Fruit fly (Drosophila melanogaster): Measurements from ENCODE around the gene FucTB.

FucTB gene

dm6 chr2L:9460092-9460473 is 29.2 kb upstream of the FucTB start (continued):
- TF ChIP-seq zen2 (GFP tag; IDR thresholded peaks at IDR 0.05; ENCODE audit: partially characterized antibody) (no peak), bcd (GFP tag; optimal IDR thresholded peaks at IDR 0.05) (no peak), Deaf1 (tag; optimal IDR thresholded peaks at IDR 0.05) (peak; percentile 73), pros (GFP tag; optimal IDR thresholded peaks at IDR 0.05) (peak; percentile 76), Dll (GFP tag; IDR thresholded peaks at IDR 0.05; ENCODE audit: partially characterized antibody) (peak; percentile 64; the same call in 3 of the 4 replicates), CG42726 (GFP tag; IDR thresholded peaks at IDR 0.05; ENCODE audit: partially characterized antibody) (peak; percentile 67), CG17912 (GFP tag; optimal IDR thresholded peaks at IDR 0.05) (no peak), Myb (GFP tag; optimal IDR thresholded peaks at IDR 0.05) (peak; percentile 83), CG17829 (tag; optimal IDR thresholded peaks at IDR 0.05) (peak; percentile 6)

DNA sequence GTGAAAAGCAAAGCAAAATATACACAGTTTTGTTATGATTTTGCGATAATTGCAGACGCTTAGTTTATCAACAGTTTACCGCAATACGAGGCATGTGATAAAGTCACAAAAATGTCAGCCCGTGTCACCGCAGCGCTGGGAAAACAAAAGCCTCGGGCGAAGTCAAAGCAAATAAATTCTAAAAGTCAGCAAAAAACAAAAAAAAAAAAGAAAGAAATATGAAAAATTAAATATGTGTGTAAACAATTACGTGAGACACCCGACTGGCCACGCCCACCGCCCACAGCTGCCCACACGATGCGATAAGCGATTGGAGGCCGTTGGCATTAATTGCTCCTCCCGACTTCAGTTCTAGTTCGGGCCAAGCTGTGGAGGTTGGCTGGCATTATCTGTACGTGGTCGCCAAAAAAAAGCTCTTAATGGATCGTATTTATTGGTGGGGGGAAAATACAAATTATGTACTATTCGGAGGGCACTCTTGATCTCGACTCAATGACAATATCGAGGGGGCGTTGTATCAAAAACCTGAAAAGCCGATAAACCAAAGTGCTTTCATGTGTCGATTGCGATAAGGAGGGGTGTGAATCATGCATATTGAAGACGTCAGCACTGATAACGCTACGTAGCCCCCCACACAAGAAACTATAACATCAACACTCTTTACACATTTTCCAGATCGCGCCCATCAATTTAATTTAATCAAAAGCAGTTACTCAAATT is 28.7 kb upstream of the FucTB start:
- TF ChIP-seq sens-2 (GFP tag; IDR thresholded peaks at IDR 0.05) = no peak
- TF ChIP-seq Med (GFP tag) = peak; percentile 44
- TF ChIP-seq MTF-1 (GFP tag; optimal IDR thresholded peaks at IDR 0.05; ENCODE audit: borderline replicate concordance) = no peak
- no peak for TF ChIP-seq CG1647 (GFP tag; optimal IDR thresholded peaks at IDR 0.05)
- TF ChIP-seq sob (GFP tag; IDR thresholded peaks at IDR 0.05) = peak; percentile 23; the same call in 1 of the 2 replicates
- TF ChIP-seq Dad (GFP tag; optimal IDR thresholded peaks at IDR 0.05) = no peak
- peak; percentile 64 for TF ChIP-seq grn (GFP tag; optimal IDR thresholded peaks at IDR 0.05)
- TF ChIP-seq CG12942 (GFP tag; optimal IDR thresholded peaks at IDR 0.05) = no peak
- no peak for TF ChIP-seq CG15696 (tag; optimal IDR thresholded peaks at IDR 0.05)
- TF ChIP-seq exex (tag; optimal IDR thresholded peaks at IDR 0.05) = peak; percentile 61
- TF ChIP-seq ftz-f1 (GFP tag; optimal IDR thresholded peaks at IDR 0.05) = peak; percentile 75
- TF ChIP-seq CG17361 (GFP tag; IDR thresholded peaks at IDR 0.05) = no peak
- TF ChIP-seq CG10543 (GFP tag; optimal IDR thresholded peaks at IDR 0.05) = peak; percentile 9
- no peak for TF ChIP-seq CG18764 (GFP tag; optimal IDR thresholded peaks at IDR 0.05)
- no peak for TF ChIP-seq Optix (GFP tag; IDR thresholded peaks at IDR 0.05)
- TF ChIP-seq sug (tag; optimal IDR thresholded peaks at IDR 0.05) = peak; percentile 77
- 0 out of 3 replicates have a peak, but pooled peaks have one; percentile 23 for TF ChIP-seq gce (GFP tag; IDR thresholded peaks at IDR 0.05)
- no peak for TF ChIP-seq dpn (GFP tag; optimal IDR thresholded peaks at IDR 0.05)
- peak; percentile 51 for TF ChIP-seq sens (GFP tag)
- TF ChIP-seq CG3065 (GFP tag; optimal IDR thresholded peaks at IDR 0.05) = peak; percentile 35
- TF ChIP-seq CG10321 (GFP tag; IDR thresholded peaks at IDR 0.05) = 0 out of 2 replicates have a peak, but pooled peaks have one; percentile 11
- TF ChIP-seq jumu (GFP tag; optimal IDR thresholded peaks at IDR 0.05) = no peak
- peak; percentile 57 for TF ChIP-seq lab (GFP tag; optimal IDR thresholded peaks at IDR 0.05)
- TF ChIP-seq zf30C (GFP tag; optimal IDR thresholded peaks at IDR 0.05) = no peak
- no peak for TF ChIP-seq CG7357 (GFP tag; IDR thresholded peaks at IDR 0.05)
- TF ChIP-seq Fer3 (tag; optimal IDR thresholded peaks at IDR 0.05) = no peak
- peak; percentile 74 for TF ChIP-seq CG34376 (GFP tag; optimal IDR thresholded peaks at IDR 0.05)
- 0 out of 3 replicates have a peak, but pooled peaks have one; percentile 10 for TF ChIP-seq CG34224 (GFP tag; IDR thresholded peaks at IDR 0.05; ENCODE audit: partially characterized antibody)
- TF ChIP-seq CG10267 (tag; optimal IDR thresholded peaks at IDR 0.05) = no peak
- no peak for TF ChIP-seq H15 (GFP tag; IDR thresholded peaks at IDR 0.05)
- no peak for TF ChIP-seq CG5953 (GFP tag; IDR thresholded peaks at IDR 0.05)
- TF ChIP-seq Rx (GFP tag; IDR thresholded peaks at IDR 0.05) = no peak
- no peak for TF ChIP-seq Dbx (GFP tag; IDR thresholded peaks at IDR 0.05)
- TF ChIP-seq CG10565 (GFP tag; optimal IDR thresholded peaks at IDR 0.05) = no peak
- TF ChIP-seq mirr (GFP tag; optimal IDR thresholded peaks at IDR 0.05) = peak; percentile 28
- no peak for TF ChIP-seq toy (GFP tag; IDR thresholded peaks at IDR 0.05)
- no peak for TF ChIP-seq CG6765 (GFP tag; optimal IDR thresholded peaks at IDR 0.05)
- TF ChIP-seq MBD-R2 (GFP tag; IDR thresholded peaks at IDR 0.05) = no peak
- 0 out of 3 replicates have a peak, but pooled peaks have one; percentile 35 for TF ChIP-seq mld (GFP tag; IDR thresholded peaks at IDR 0.05; ENCODE audit: partially characterized antibody)
- TF ChIP-seq en (GFP tag; optimal IDR thresholded peaks at IDR 0.05) = no peak
